Fruit fly (Drosophila melanogaster): ENCODE data around the gene CG1951.

The CG1951 gene

dm6 chr3R:29027122-29027521 lies at the start of gene CG1951, which contains the start of gene eIF4E6:
TSS of gene CG1951 (plus strand) at chr3R:29027236.
TSS of gene eIF4E6 (minus strand) at chr3R:29027174.
- TF ChIP-seq CG9948 (tag; optimal IDR thresholded peaks at IDR 0.05), result no peak
- no peak for TF ChIP-seq Pif1A (GFP tag; optimal IDR thresholded peaks at IDR 0.05)
- TF ChIP-seq gl (tag; optimal IDR thresholded peaks at IDR 0.05), result no peak
- TF ChIP-seq CG34367 (tag; optimal IDR thresholded peaks at IDR 0.05), result no peak
- TF ChIP-seq Pif1B (GFP tag; optimal IDR thresholded peaks at IDR 0.05), result no peak
- TF ChIP-seq CG32121 (GFP tag; IDR thresholded peaks at IDR 0.05), result no peak
- TF ChIP-seq CG17806 (tag; optimal IDR thresholded peaks at IDR 0.05), result no peak

dm6 chr3R:28985887-28986286 lies 41.1 kb upstream of the CG1951 start:
- TF ChIP-seq CG8301 (tag; optimal IDR thresholded peaks at IDR 0.05) (no peak), CG4496 (GFP tag; IDR thresholded peaks at IDR 0.05) (no peak), CG13204 (GFP tag; optimal IDR thresholded peaks at IDR 0.05) (no peak), rn (GFP tag; IDR thresholded peaks at IDR 0.05) (no peak), Ets98B (GFP tag; IDR thresholded peaks at IDR 0.05) (no peak), CG9948 (tag; optimal IDR thresholded peaks at IDR 0.05) (no peak), Pif1A (GFP tag; optimal IDR thresholded peaks at IDR 0.05) (no peak), D1 (tag; optimal IDR thresholded peaks at IDR 0.05) (no peak), CG17806 (tag; optimal IDR thresholded peaks at IDR 0.05) (no peak), CG34367 (tag; optimal IDR thresholded peaks at IDR 0.05) (no peak), Pif1B (GFP tag; optimal IDR thresholded peaks at IDR 0.05) (no peak), CG10348 (GFP tag; IDR thresholded peaks at IDR 0.05) (no peak), gl (tag; optimal IDR thresholded peaks at IDR 0.05) (no peak), CG8159 (tag; optimal IDR thresholded peaks at IDR 0.05) (peak; percentile 23), CG15710 (tag; optimal IDR thresholded peaks at IDR 0.05) (peak; percentile 9), CG12605 (GFP tag; IDR thresholded peaks at IDR 0.05) (no peak), CG14655 (GFP tag; optimal IDR thresholded peaks at IDR 0.05) (peak; percentile 4), EcR (GFP tag; optimal IDR thresholded peaks at IDR 0.05) (no peak), fd96Ca (GFP tag; IDR thresholded peaks at IDR 0.05) (no peak), CG32121 (GFP tag; IDR thresholded peaks at IDR 0.05) (no peak)

DNA sequence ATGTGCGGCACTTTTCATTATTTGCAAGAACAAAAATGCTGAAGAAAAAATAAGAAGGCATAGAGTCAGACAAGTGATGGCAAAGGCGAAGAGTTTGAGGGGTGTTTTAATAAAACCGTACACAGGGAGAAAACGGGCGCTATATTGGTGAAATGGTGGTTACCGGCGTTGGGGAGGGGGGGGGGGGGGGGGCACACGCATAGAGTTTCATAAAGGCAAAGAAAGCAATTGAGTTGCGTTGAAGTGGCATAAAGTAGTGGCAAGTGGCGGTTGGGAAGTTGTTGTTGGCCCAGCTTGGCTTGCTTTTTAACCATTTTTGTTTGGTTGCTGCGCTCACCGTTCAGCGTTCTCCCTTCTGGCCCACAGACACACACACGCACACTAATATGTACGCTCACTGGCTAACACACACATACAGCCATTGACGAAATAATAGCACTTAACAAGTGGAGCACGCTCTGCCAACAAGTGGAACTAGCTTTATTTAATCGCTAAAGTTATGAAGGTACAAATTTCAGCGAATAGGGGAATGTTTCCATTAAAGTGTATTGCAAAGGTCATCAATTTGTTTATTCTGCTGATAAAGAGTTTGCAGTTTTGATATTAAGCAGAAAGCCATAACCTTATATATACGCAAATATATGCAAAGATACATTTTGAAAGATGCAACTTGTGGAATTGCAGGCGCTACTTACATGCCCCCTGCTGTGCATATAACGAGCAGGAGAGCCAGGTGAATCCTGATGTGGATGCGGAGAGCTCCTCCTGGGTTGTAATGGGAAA lies 39.2 kb upstream of the CG1951 start:
- TF ChIP-seq CG8301 (tag; optimal IDR thresholded peaks at IDR 0.05) (peak; percentile 33), CG8159 (tag; optimal IDR thresholded peaks at IDR 0.05) (peak; percentile 67), CG32121 (GFP tag; IDR thresholded peaks at IDR 0.05) (no peak), CG17806 (tag; optimal IDR thresholded peaks at IDR 0.05) (peak; percentile 12), CG4496 (GFP tag; IDR thresholded peaks at IDR 0.05) (no peak), fd96Ca (GFP tag; IDR thresholded peaks at IDR 0.05) (no peak), EcR (GFP tag; optimal IDR thresholded peaks at IDR 0.05) (no peak), D1 (tag; optimal IDR thresholded peaks at IDR 0.05) (no peak), CG9948 (tag; optimal IDR thresholded peaks at IDR 0.05) (peak; percentile 23), Pif1A (GFP tag; optimal IDR thresholded peaks at IDR 0.05) (peak; percentile 12), Pif1B (GFP tag; optimal IDR thresholded peaks at IDR 0.05) (no peak), CG14655 (GFP tag; optimal IDR thresholded peaks at IDR 0.05) (peak; percentile 56), Snoo (tag; optimal IDR thresholded peaks at IDR 0.05) (no peak), CG15710 (tag; optimal IDR thresholded peaks at IDR 0.05) (peak; percentile 47), Ets98B (GFP tag; IDR thresholded peaks at IDR 0.05) (no peak), gl (tag; optimal IDR thresholded peaks at IDR 0.05) (no peak), CG13204 (GFP tag; optimal IDR thresholded peaks at IDR 0.05) (no peak), CG34367 (tag; optimal IDR thresholded peaks at IDR 0.05) (peak; percentile 1)

DNA sequence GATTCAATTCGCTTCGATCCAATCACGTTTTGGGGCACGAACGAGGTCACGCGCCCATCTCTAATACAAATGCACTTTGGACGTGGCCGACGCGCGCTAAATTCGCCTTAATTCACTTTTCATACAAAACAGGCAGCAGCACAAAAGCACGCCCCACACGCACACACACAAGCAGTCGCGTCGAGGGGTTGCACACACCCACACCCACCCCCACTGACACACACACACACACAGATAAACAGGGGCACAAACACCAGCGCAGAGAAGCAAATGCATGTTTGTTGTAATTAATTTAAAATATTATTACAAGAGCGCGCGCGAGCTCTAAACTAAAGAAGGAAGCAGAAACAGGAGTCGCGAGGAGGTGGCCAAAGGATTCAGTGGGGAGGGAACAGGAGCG lies 37.6 kb upstream of the CG1951 start:
- no peak for TF ChIP-seq CG10348 (GFP tag; IDR thresholded peaks at IDR 0.05)
- TF ChIP-seq gl (tag; optimal IDR thresholded peaks at IDR 0.05), result no peak
- no peak for TF ChIP-seq CG13204 (GFP tag; optimal IDR thresholded peaks at IDR 0.05)
- TF ChIP-seq CG15710 (tag; optimal IDR thresholded peaks at IDR 0.05), result no peak
- TF ChIP-seq CG32121 (GFP tag; IDR thresholded peaks at IDR 0.05), result no peak
- TF ChIP-seq Pif1A (GFP tag; optimal IDR thresholded peaks at IDR 0.05), result no peak
- TF ChIP-seq Snoo (tag; optimal IDR thresholded peaks at IDR 0.05), result no peak
- TF ChIP-seq Pif1B (GFP tag; optimal IDR thresholded peaks at IDR 0.05), result no peak
- no peak for TF ChIP-seq CG12605 (GFP tag; IDR thresholded peaks at IDR 0.05)
- no peak for TF ChIP-seq CG8301 (tag; optimal IDR thresholded peaks at IDR 0.05)
- TF ChIP-seq rn (GFP tag; IDR thresholded peaks at IDR 0.05), result no peak

DNA sequence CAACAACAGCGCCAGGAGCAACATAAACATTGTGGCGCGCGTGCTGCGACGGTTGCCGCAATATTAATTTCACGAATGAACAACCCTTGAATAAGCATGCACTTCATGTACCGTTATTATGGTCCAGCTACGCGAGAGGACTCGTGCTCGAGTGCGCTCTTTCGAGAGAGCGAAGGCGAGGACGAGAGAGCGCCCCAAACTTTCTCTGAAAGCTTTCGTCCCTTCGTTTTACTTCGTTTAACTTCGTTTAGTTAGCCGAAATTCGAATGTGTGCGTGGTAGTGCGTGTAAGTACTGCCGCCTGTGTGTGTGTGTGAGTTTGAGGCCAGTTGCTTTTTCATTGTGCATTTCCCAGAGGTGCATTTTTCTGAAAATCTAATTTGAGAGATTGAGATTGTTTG lies 36.3 kb upstream of the CG1951 start:
- TF ChIP-seq CG9948 (tag; optimal IDR thresholded peaks at IDR 0.05) (no peak), CG8159 (tag; optimal IDR thresholded peaks at IDR 0.05) (no peak), CG10348 (GFP tag; IDR thresholded peaks at IDR 0.05) (no peak), CG34367 (tag; optimal IDR thresholded peaks at IDR 0.05) (no peak), EcR (GFP tag; optimal IDR thresholded peaks at IDR 0.05) (no peak), CG4496 (GFP tag; IDR thresholded peaks at IDR 0.05) (no peak), gl (tag; optimal IDR thresholded peaks at IDR 0.05) (no peak), CG12605 (GFP tag; IDR thresholded peaks at IDR 0.05) (no peak), Ets98B (GFP tag; IDR thresholded peaks at IDR 0.05) (no peak), Snoo (tag; optimal IDR thresholded peaks at IDR 0.05) (no peak), fd96Ca (GFP tag; IDR thresholded peaks at IDR 0.05) (no peak), CG32121 (GFP tag; IDR thresholded peaks at IDR 0.05) (no peak), rn (GFP tag; IDR thresholded peaks at IDR 0.05) (no peak), CG13204 (GFP tag; optimal IDR thresholded peaks at IDR 0.05) (no peak), CG8301 (tag; optimal IDR thresholded peaks at IDR 0.05) (no peak), CG17806 (tag; optimal IDR thresholded peaks at IDR 0.05) (no peak), Pif1B (GFP tag; optimal IDR thresholded peaks at IDR 0.05) (no peak)

DNA sequence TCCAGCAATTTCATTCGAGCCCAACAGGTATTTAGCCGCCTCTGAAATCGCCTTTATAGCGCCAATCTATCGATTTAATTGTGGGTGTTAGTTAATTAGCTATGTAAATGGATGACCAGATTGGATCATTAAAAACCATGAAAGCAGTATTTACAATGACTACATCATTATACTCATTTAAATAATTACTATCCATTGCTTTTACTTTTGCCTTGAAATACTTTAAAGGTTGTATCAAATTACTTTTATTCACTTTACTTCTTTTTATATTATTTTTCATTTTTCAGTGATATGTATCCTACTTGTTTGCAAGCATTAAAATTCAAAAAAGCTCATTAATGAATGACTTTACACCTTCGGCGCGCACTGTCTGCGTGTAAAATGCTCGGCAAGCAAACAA lies 28.0 kb upstream of the CG1951 start:
- TF ChIP-seq EcR (GFP tag; optimal IDR thresholded peaks at IDR 0.05), result no peak
- peak; percentile 26 for TF ChIP-seq CG9948 (tag; optimal IDR thresholded peaks at IDR 0.05)
- TF ChIP-seq CG14655 (GFP tag; optimal IDR thresholded peaks at IDR 0.05), result peak; percentile 30
- TF ChIP-seq CG8159 (tag; optimal IDR thresholded peaks at IDR 0.05), result peak; percentile 66
- TF ChIP-seq CG15710 (tag; optimal IDR thresholded peaks at IDR 0.05), result peak; percentile 54
- TF ChIP-seq CG8301 (tag; optimal IDR thresholded peaks at IDR 0.05), result no peak
- peak; percentile 46 for TF ChIP-seq Snoo (tag; optimal IDR thresholded peaks at IDR 0.05)

All from whole organism, pupa.